Worm (Caenorhabditis elegans): Measurements from ENCODE around the gene frpr-4.

Gene frpr-4

ce11 chrII:5292226-5292752, 37.0 kb upstream of the frpr-4 start, which contains the start of gene ZK622.4 (continued):
- peak; percentile 36 for TF ChIP-seq nhr-28 (tag; optimal IDR thresholded peaks at IDR 0.05)
- TF ChIP-seq egl-43 (GFP tag; IDR thresholded peaks at IDR 0.05) = no peak; the same call in 1 of the 2 replicates
- peak; percentile 82 for TF ChIP-seq zip-11 (GFP tag; IDR thresholded peaks at IDR 0.05)
- TF ChIP-seq nhr-48 (tag; optimal IDR thresholded peaks at IDR 0.05) = peak; percentile 64
- peak; percentile 72 for TF ChIP-seq mes-2 (tag; optimal IDR thresholded peaks at IDR 0.05; ENCODE audit: poor library complexity, severe bottlenecking)
- peak; percentile 15 to 79 for TF ChIP-seq daf-16 (GFP tag; optimal IDR thresholded peaks at IDR 0.05)
- TF ChIP-seq daf-16 (tag; optimal IDR thresholded peaks at IDR 0.05) = peak; percentile 66
- peak; percentile 40 for TF ChIP-seq unc-130 (GFP tag; optimal IDR thresholded peaks at IDR 0.05)
- TF ChIP-seq snpc-1.2 (GFP tag; IDR thresholded peaks at IDR 0.05) = peak; percentile 78
- TF ChIP-seq zip-2 (tag; optimal IDR thresholded peaks at IDR 0.05) = peak; percentile 48
- no peak for TF ChIP-seq daf-12 (tag; optimal IDR thresholded peaks at IDR 0.05)
- 0 out of 2 replicates have a peak, but pooled peaks have one; percentile 46 for TF ChIP-seq zfp-3 (GFP tag; conservative IDR thresholded peaks at IDR 0.05)
- peak; percentile 96 for TF ChIP-seq lim-7 (GFP tag; IDR thresholded peaks at IDR 0.05)
- no peak for TF ChIP-seq snpc-4 (tag; optimal IDR thresholded peaks at IDR 0.05)
- no peak for TF ChIP-seq egl-27 (tag; optimal IDR thresholded peaks at IDR 0.05)
- peak; percentile 6 for TF ChIP-seq sdz-12 (GFP tag; optimal IDR thresholded peaks at IDR 0.05)
- no peak for TF ChIP-seq cey-2 (tag; optimal IDR thresholded peaks at IDR 0.05; ENCODE audit: borderline replicate concordance, insufficient read depth)
- TF ChIP-seq nhr-25 (tag; optimal IDR thresholded peaks at IDR 0.05; ENCODE audit: borderline replicate concordance, insufficient read depth) = no peak
- 0 out of 2 replicates have a peak, but pooled peaks have one; percentile 30 for TF ChIP-seq ceh-20 (GFP tag; IDR thresholded peaks at IDR 0.05)
- peak; percentile 79; the same call in 1 of the 2 replicates for TF ChIP-seq D1046.2 (GFP tag; IDR thresholded peaks at IDR 0.05)
- TF ChIP-seq spr-1 (tag; optimal IDR thresholded peaks at IDR 0.05) = peak; percentile 50
- peak; percentile 40 for TF ChIP-seq dpl-1 (GFP tag; optimal IDR thresholded peaks at IDR 0.05)
- TF ChIP-seq nhr-41 (GFP tag; IDR thresholded peaks at IDR 0.05) = 0 out of 2 replicates have a peak, but pooled peaks have one; percentile 15
- peak; percentile 85 for TF ChIP-seq hmg-1.1 (GFP tag; IDR thresholded peaks at IDR 0.05)
- TF ChIP-seq daf-19 (GFP tag; conservative IDR thresholded peaks at IDR 0.05) = peak; percentile 76
- peak; percentile 88 for TF ChIP-seq pha-4 (GFP tag; IDR thresholded peaks at IDR 0.05)
- no peak for TF ChIP-seq pha-4 (tag; optimal IDR thresholded peaks at IDR 0.05)
- TF ChIP-seq lin-1 (GFP tag; IDR thresholded peaks at IDR 0.05) = 0 out of 2 replicates have a peak, but pooled peaks have one; percentile 26
- no peak for TF ChIP-seq F10B5.3 (tag; optimal IDR thresholded peaks at IDR 0.05)
- TF ChIP-seq ceh-44 (GFP tag; IDR thresholded peaks at IDR 0.05) = peak; percentile 63
- TF ChIP-seq lin-13 (GFP tag; optimal IDR thresholded peaks at IDR 0.05) = peak; percentile 33
- peak; percentile 64 for TF ChIP-seq nhr-102 (tag; optimal IDR thresholded peaks at IDR 0.05)
- TF ChIP-seq ces-1 (GFP tag; optimal IDR thresholded peaks at IDR 0.05) = no peak
- TF ChIP-seq ama-1 (optimal IDR thresholded peaks at IDR 0.05) = no peak
- peak; percentile 45 for TF ChIP-seq spr-3 (GFP tag; optimal IDR thresholded peaks at IDR 0.05)
- peak; percentile 35 for TF ChIP-seq ztf-7 (tag; optimal IDR thresholded peaks at IDR 0.05)
- peak; percentile 76; the same call in 1 of the 2 replicates for TF ChIP-seq T26A8.4 (GFP tag; IDR thresholded peaks at IDR 0.05)
- TF ChIP-seq dmd-8 (GFP tag; IDR thresholded peaks at IDR 0.05) = peak; percentile 92
- TF ChIP-seq arid-1 (GFP tag; conservative IDR thresholded peaks at IDR 0.05) = peak; percentile 67
- TF ChIP-seq unc-62 (GFP tag; optimal IDR thresholded peaks at IDR 0.05 in 1 of 2) = peak in 1 of 2 experiments; percentile 28
- no peak for TF ChIP-seq unc-62 (tag; optimal IDR thresholded peaks at IDR 0.05)
- TF ChIP-seq vab-7 (GFP tag; IDR thresholded peaks at IDR 0.05) = peak; percentile 82
- TF ChIP-seq F26F4.8 (GFP tag; conservative IDR thresholded peaks at IDR 0.05) = peak; percentile 70; the same call in 1 of the 2 replicates
- TF ChIP-seq hlh-30 (tag; optimal IDR thresholded peaks at IDR 0.05; ENCODE audit: insufficient read depth) = peak; percentile 57
- peak; percentile 67; the same call in 1 of the 2 replicates for TF ChIP-seq ctbp-1 (GFP tag; IDR thresholded peaks at IDR 0.05)
- peak; percentile 67 for TF ChIP-seq dve-1 (tag; optimal IDR thresholded peaks at IDR 0.05; ENCODE audit: insufficient read depth)
- peak; percentile 69 for TF ChIP-seq tra-1 (GFP tag; IDR thresholded peaks at IDR 0.05)
- peak; percentile 26 for TF ChIP-seq F37D6.2 (tag; optimal IDR thresholded peaks at IDR 0.05)
- peak; percentile 32; the same call in 1 of the 2 replicates for TF ChIP-seq dmd-6 (GFP tag; IDR thresholded peaks at IDR 0.05)

Measured in whole organism, L4 larva.